Worm (Caenorhabditis elegans): Measurements from ENCODE around the gene nlp-60.

nlp-60 gene

DNA sequence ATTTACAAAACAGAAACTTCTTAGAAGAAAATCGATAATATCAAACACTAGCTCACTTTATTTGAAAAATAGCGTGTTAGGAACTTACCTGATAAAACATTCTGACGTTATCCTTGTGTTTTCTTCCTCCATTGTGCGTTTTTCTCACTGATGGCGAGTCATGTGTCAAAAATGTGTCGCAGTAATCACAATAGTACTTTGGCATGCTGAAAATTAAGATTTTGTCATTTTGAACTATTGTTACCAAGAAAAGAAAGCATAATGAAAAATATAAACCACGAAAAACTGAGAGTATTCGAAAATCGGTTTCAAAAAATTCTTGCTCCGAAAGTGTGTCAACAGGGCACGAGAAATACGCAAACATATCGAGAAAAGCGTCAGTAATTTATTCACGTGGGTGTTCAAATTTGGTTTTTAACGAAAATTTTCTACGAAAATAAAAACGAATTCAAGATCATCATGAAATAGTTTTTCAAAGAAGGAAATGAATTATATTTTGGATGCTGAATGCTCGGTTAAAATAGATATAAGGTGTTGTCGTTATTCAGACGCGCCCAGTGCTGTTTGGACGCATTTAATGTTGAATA lies 8.6 kb upstream of the nlp-60 start, which contains the start of gene snrp-3 (continued):
- 0 out of 2 replicates have a peak, but pooled peaks have one; percentile 31 for TF ChIP-seq madf-3 (GFP tag; IDR thresholded peaks at IDR 0.05)
- TF ChIP-seq lir-1 (GFP tag; conservative IDR thresholded peaks at IDR 0.05) = 0 out of 2 replicates have a peak, but pooled peaks have one; percentile 13
- peak; percentile 69 for TF ChIP-seq efl-1 (GFP tag; optimal IDR thresholded peaks at IDR 0.05)
- TF ChIP-seq T26A5.8 (tag; optimal IDR thresholded peaks at IDR 0.05) = no peak
- TF ChIP-seq lsl-1 (GFP tag; optimal IDR thresholded peaks at IDR 0.05) = peak; percentile 63
- TF ChIP-seq fkh-3 (tag; optimal IDR thresholded peaks at IDR 0.05) = no peak
- peak; percentile 1 for TF ChIP-seq snpc-1.1 (tag; optimal IDR thresholded peaks at IDR 0.05; ENCODE audit: insufficient read depth)
- no peak for TF ChIP-seq hrde-1 (tag; optimal IDR thresholded peaks at IDR 0.05; ENCODE audit: borderline replicate concordance)
- no peak for TF ChIP-seq nhr-27 (tag; optimal IDR thresholded peaks at IDR 0.05)
- no peak for TF ChIP-seq xnd-1 (tag; optimal IDR thresholded peaks at IDR 0.05)
- peak; percentile 25 for TF ChIP-seq repo-1 (tag; optimal IDR thresholded peaks at IDR 0.05)
- TF ChIP-seq mxl-1 (tag; optimal IDR thresholded peaks at IDR 0.05) = no peak
- TF ChIP-seq C06A6.2 (GFP tag; conservative IDR thresholded peaks at IDR 0.05) = 0 out of 2 replicates have a peak, but pooled peaks have one; percentile 34
- TF ChIP-seq tlf-1 (GFP tag; optimal IDR thresholded peaks at IDR 0.05) = peak; percentile 36
- TF ChIP-seq madf-6 (GFP tag; IDR thresholded peaks at IDR 0.05) = peak; percentile 65; the same call in 1 of the 2 replicates
- TF ChIP-seq sea-2 (GFP tag; IDR thresholded peaks at IDR 0.05) = no peak
- no peak for TF ChIP-seq nfya-2 (GFP tag; IDR thresholded peaks at IDR 0.05)
- peak; percentile 79 for TF ChIP-seq attf-5 (GFP tag; optimal IDR thresholded peaks at IDR 0.05)
- peak in 1 of 2 experiments; percentile 12 for TF ChIP-seq let-607 (tag; optimal IDR thresholded peaks at IDR 0.05)
- TF ChIP-seq ceh-40 (GFP tag; IDR thresholded peaks at IDR 0.05) = no peak
- no peak for TF ChIP-seq snpc-3.4 (tag; optimal IDR thresholded peaks at IDR 0.05)
- TF ChIP-seq lin-40 (tag; optimal IDR thresholded peaks at IDR 0.05) = peak; percentile 81
- TF ChIP-seq hmg-1.2 (GFP tag; IDR thresholded peaks at IDR 0.05) = peak; percentile 37; the same call in 1 of the 2 replicates
- TF ChIP-seq athp-1 (tag; optimal IDR thresholded peaks at IDR 0.05) = no peak
- TF ChIP-seq nhr-90 (tag; optimal IDR thresholded peaks at IDR 0.05) = no peak
- no peak for TF ChIP-seq aptf-3 (GFP tag; IDR thresholded peaks at IDR 0.05)
- no peak for TF ChIP-seq lag-1 (GFP tag; IDR thresholded peaks at IDR 0.05)
- no peak for TF ChIP-seq ceh-58 (GFP tag; IDR thresholded peaks at IDR 0.05)
- no peak for TF ChIP-seq ceh-91 (GFP tag; IDR thresholded peaks at IDR 0.05)
- peak; percentile 73 for TF ChIP-seq dpl-1 (GFP tag; optimal IDR thresholded peaks at IDR 0.05)
- TF ChIP-seq B0261.1 (tag; optimal IDR thresholded peaks at IDR 0.05) = no peak
- TF ChIP-seq Y53F4B.3 (GFP tag; IDR thresholded peaks at IDR 0.05) = no peak
- no peak for TF ChIP-seq ccch-3 (GFP tag; optimal IDR thresholded peaks at IDR 0.05)
- no peak for TF ChIP-seq ama-1 (optimal IDR thresholded peaks at IDR 0.05)
- TF ChIP-seq ama-1 (GFP tag; optimal IDR thresholded peaks at IDR 0.05) = no peak
- TF ChIP-seq attf-6 (GFP tag; IDR thresholded peaks at IDR 0.05) = no peak
- no peak for TF ChIP-seq rec-8 (tag; optimal IDR thresholded peaks at IDR 0.05)
- TF ChIP-seq dox-1 (GFP tag; IDR thresholded peaks at IDR 0.05) = no peak; the same call in 1 of the 2 replicates
- peak; percentile 23 for TF ChIP-seq unc-130 (GFP tag; optimal IDR thresholded peaks at IDR 0.05)
- peak; percentile 43; the same call in 1 of the 2 replicates for TF ChIP-seq pbrm-1 (GFP tag; IDR thresholded peaks at IDR 0.05)
- no peak for TF ChIP-seq dpff-1 (tag; optimal IDR thresholded peaks at IDR 0.05)
- TF ChIP-seq F55B11.4 (tag; optimal IDR thresholded peaks at IDR 0.05; ENCODE audit: borderline replicate concordance, insufficient read depth) = no peak
- TF ChIP-seq tbx-9 (tag; optimal IDR thresholded peaks at IDR 0.05; ENCODE audit: borderline replicate concordance) = no peak
- TF ChIP-seq hsf-1 (GFP tag; IDR thresholded peaks at IDR 0.05) = peak; percentile 32; the same call in 1 of the 2 replicates
- TF ChIP-seq lin-54 (GFP tag; optimal IDR thresholded peaks at IDR 0.05) = peak; percentile 95
- peak; percentile 29 for TF ChIP-seq nhr-80 (tag; optimal IDR thresholded peaks at IDR 0.05)
- TF ChIP-seq him-1 (tag; optimal IDR thresholded peaks at IDR 0.05) = no peak
- no peak for TF ChIP-seq zfh-2 (GFP tag; conservative IDR thresholded peaks at IDR 0.05)
